Fruit fly (Drosophila melanogaster): ENCODE measurements around the gene CG32694.

Gene CG32694

dm6 chrX:10016724-10017123 lies 27.2 kb downstream of the CG32694 start, which contains the start of gene Cht6:
TSS of gene Cht6 (plus strand) at chrX:10016845.
- TF ChIP-seq CG17801 (GFP tag; optimal IDR thresholded peaks at IDR 0.05; ENCODE audit: partially characterized antibody): no peak

DNA sequence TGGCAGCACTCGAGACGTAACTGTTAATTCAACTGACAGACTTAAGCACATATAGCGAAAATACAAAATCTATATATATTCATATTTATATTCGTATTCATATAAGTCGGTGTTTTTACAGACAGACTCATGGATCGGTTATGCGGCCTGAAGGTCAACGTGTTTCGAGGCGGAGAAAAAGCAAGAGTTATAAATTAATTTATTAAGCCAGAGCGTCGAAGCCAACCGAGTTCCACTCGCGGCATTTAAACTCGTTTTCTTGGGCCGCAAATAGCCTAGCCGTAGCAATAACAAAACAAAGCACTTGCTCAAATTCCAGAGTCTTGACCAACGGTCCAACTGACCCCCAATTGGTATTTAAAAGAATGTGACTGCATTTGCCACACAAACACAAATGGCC lies 31.4 kb downstream of the CG32694 start:
- no peak for TF ChIP-seq CG17801 (GFP tag; optimal IDR thresholded peaks at IDR 0.05; ENCODE audit: partially characterized antibody)

DNA sequence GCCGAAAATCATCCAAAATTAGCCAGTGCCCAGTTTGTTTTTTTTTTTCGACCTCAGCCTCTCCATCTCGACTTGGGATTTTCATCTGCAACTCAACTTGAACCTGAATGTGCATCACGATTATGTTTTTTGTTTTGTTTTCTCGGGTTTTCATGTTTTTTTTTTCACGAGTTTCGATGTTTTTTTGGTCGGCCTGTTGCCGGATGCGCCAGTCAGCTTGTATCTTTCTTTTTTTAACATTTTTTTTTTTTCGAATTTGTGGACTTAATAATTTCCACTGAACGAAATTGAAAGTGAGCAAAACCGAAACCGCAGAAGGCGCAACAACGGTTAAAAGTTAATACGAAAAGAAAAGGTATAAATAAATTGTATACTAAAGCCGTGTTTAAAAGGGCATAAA lies 32.3 kb downstream of the CG32694 start:
- TF ChIP-seq CG17801 (GFP tag; optimal IDR thresholded peaks at IDR 0.05; ENCODE audit: partially characterized antibody): no peak

- TF ChIP-seq CG17801 (GFP tag; optimal IDR thresholded peaks at IDR 0.05; ENCODE audit: partially characterized antibody): no peak
Observed at dm6 chrX:10029730-10030129, 40.2 kb downstream of the CG32694 start.

DNA sequence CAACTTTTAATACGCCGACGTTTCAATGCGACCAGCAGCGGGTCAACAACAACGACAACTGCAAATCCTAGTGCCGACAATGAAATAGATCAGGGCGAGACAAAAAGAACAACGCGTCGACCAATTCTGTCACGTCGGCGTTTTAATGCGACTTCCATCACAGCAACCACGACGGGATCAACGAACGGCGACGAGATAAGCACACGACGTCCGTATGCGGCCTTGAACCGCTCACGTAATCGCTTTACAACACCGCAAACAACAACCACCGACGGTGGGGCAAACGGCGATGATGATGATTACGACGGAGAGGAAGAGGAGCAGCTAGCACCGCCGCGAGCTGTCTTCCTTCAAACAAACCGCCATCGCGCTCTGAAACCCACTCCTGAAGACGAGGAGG lies 50.0 kb downstream of the CG32694 start:
- no peak for TF ChIP-seq CG17801 (GFP tag; optimal IDR thresholded peaks at IDR 0.05; ENCODE audit: partially characterized antibody)

DNA sequence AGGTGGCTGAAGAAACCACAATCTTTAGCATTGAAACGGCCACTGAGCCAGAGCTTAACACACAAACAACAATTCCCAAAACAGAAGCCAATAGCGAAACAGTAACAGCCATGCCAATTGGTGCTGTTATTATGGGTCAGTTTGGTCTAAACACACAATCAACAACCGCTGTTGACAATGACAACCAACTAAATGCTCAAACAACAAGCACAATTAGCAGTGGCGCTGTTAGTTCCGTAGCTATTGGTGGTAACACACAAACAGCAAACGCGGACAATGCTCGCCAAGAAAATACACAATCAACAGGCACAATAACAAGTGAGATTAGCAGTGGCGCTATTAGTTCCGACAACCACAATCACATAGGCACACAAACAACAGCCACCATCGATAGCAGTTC lies 54.4 kb downstream of the CG32694 start:
- TF ChIP-seq CG17801 (GFP tag; optimal IDR thresholded peaks at IDR 0.05; ENCODE audit: partially characterized antibody): no peak

DNA sequence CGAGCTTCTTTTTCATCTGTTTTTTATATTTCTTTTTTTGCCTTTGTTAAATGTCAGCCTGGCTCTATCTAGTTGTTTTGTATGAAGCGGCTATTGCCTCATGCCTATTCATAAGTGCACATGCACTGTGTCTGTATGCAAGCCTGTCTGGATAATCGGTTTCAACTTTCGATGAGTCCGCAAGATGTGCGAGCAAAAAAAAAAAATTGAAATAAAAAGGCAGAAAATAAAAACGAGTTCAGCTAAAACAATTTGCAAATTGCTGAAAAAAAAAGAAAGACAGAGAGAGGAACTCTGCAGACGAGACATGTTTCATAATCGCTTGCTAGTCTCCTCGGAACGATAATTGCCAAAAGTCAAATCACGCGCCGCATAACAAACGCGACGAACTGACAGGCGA lies 56.3 kb downstream of the CG32694 start:
- TF ChIP-seq CG17801 (GFP tag; optimal IDR thresholded peaks at IDR 0.05; ENCODE audit: partially characterized antibody): peak; percentile 44

DNA sequence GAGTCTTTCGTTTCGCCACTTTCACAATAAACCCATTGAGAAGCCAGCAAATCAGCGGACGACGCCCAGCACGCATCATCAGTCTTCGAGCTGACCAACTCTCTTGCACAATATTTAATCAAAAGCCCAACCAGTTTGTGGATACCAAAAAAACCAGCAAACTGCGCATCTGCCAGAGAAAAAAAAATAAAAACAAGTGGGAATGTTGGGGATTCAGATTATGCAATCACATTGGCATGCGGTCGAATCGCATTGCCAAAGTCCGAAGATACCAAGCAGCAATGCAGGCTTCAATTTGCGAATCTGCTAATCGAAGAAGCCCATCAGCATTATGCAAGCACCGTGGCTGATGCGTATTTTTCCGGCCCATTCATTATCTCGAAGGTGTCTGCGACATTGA lies 57.3 kb downstream of the CG32694 start:
- no peak for TF ChIP-seq CG17801 (GFP tag; optimal IDR thresholded peaks at IDR 0.05; ENCODE audit: partially characterized antibody)

DNA sequence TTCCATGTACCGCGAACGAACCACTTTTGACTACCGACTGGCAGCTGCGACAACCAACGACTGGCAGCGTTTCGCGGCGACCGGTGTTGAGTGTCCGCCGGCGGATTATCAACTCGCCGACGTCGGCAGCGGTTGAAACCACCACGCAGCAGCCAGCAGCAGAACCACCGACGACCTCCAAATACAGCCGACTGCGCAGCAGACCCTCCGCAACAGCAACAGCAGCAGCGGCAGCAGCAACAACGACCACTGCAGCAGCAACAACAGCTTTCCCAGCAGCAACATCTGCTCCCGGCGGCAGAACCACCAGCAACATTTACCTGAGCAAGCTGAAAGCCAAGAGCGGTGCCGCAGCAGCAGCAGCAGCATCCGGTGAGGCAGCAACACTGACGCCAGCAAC lies 58.5 kb downstream of the CG32694 start:
- TF ChIP-seq CG17801 (GFP tag; optimal IDR thresholded peaks at IDR 0.05; ENCODE audit: partially characterized antibody): no peak

dm6 chrX:10052549-10052948 lies 63.1 kb downstream of the CG32694 start, which contains the start of gene Yp2:
TSS of gene Yp2 (minus strand) at chrX:10052636.
- peak; percentile 15 for TF ChIP-seq CG17801 (GFP tag; optimal IDR thresholded peaks at IDR 0.05; ENCODE audit: partially characterized antibody)

- no peak for TF ChIP-seq CG17801 (GFP tag; optimal IDR thresholded peaks at IDR 0.05; ENCODE audit: partially characterized antibody)
Observed at dm6 chrX:10053547-10053946, 64.1 kb downstream of the CG32694 start, which contains the start of gene Yp1. TSS of gene Yp1 (plus strand) at chrX:10053811.

Measured in ovary, adult (tissue).